Fruit fly (Drosophila melanogaster): ENCODE results near the gene CG9471.

DNA sequence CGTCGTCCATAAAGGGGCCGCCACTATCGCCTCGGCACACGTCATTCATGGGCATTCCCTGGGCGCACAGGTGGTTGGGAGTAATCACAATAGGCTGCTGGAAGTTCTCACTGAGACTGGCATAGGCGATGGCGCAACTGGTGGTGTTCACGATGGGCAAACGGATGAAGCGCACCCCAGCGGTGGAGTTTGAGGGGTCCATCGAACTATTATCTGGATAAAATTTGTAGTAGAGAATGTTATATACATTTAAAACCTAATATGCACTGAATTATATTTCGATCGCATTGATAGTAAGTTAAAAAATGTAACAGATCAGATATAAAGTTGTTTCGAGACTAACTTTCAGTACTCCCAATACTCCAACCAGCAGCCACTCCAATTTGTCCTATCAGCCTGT lies 28.1 kb downstream of the CG9471 start, which contains the start of gene CG31415:
- no peak for TF ChIP-seq Dfd (GFP tag; optimal IDR thresholded peaks at IDR 0.05)
- no peak for TF ChIP-seq pan (optimal IDR thresholded peaks at IDR 0.05)
- no peak for TF ChIP-seq usp (GFP tag; optimal IDR thresholded peaks at IDR 0.05)
- no peak for TF ChIP-seq psq (GFP tag; optimal IDR thresholded peaks at IDR 0.05)
- TF ChIP-seq h (GFP tag; optimal IDR thresholded peaks at IDR 0.05): no peak
- no peak for TF ChIP-seq Hr83 (GFP tag; optimal IDR thresholded peaks at IDR 0.05; ENCODE audit: poor library complexity, severe bottlenecking)
- TF ChIP-seq br (GFP tag; optimal IDR thresholded peaks at IDR 0.05): no peak
- no peak for TF ChIP-seq Dif (GFP tag; optimal IDR thresholded peaks at IDR 0.05; ENCODE audit: partially characterized antibody)
- no peak for TF ChIP-seq woc (GFP tag; optimal IDR thresholded peaks at IDR 0.05)
- TF ChIP-seq lola (GFP tag; optimal IDR thresholded peaks at IDR 0.05): no peak

Measured in whole organism, wandering third instar larva.